Worm (Caenorhabditis elegans) whole organism, midembryonic: ENCODE results near the gene F14F7.5.

Experiments
- cog-1 ChIP-seq: sonication (generic microtip); optimal IDR thresholded peaks from 2 replicates; lab custom pipeline; 2016; ENCODE audit warnings: missing genetic modification characterization, missing compliant biosample characterization
- flt-1 ChIP-seq: fragments of 200-800 bp; sonication (Bioruptor generic); IDR thresholded peaks from 2 replicates; pipeline ENCODE4 v1.3.6; 2022; ENCODE audit warnings: missing genetic modification characterization, missing compliant biosample characterization

DNA sequence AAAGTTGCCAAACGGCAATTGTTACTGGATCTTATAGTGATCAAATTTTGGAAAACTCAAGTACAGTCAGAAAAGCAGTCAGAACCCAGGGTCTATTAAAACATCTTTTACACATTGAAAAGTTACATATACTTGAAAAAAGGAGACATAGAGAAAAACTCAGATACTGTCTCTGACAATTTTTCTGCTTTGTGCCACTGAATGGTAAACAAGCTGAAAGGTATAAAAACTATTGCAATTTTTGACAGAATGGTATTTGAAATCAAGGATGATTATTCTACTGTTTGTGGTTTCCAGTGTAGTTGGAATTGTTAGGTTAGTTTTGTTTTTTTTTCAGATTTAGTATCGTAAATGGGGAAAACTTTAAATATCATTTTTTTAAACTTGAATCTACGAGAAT lies 11.1 kb upstream of the F14F7.5 start, which contains the start of gene cyp-13A11:
- TF ChIP-seq flt-1 (GFP tag; lab: Robert Waterston, UW) = no peak
- TF ChIP-seq cog-1 = no peak
